Fruit fly (Drosophila melanogaster) Kc167 (cell line): Measurements from ENCODE around the gene CG42759.

Experiments
- Sin3A ChIP-seq: fragments of >200 bp; optimal IDR thresholded peaks from 2 replicates; lab custom pipeline; 2018; ENCODE audit warnings: missing external identifiers
- insv ChIP-seq: fragments of >200 bp; optimal IDR thresholded peaks from 3 replicates; lab custom pipeline; 2018; ENCODE audit warnings: missing external identifiers
- psq ChIP-seq: fragments of >200 bp; optimal IDR thresholded peaks from 2 replicates; lab custom pipeline; 2017; ENCODE audit warnings: missing external identifiers
- ttk ChIP-seq: sonication (Bioruptor generic); optimal IDR thresholded peaks from 2 replicates; lab custom pipeline; 2017; ENCODE audit warnings: missing external identifiers

DNA sequence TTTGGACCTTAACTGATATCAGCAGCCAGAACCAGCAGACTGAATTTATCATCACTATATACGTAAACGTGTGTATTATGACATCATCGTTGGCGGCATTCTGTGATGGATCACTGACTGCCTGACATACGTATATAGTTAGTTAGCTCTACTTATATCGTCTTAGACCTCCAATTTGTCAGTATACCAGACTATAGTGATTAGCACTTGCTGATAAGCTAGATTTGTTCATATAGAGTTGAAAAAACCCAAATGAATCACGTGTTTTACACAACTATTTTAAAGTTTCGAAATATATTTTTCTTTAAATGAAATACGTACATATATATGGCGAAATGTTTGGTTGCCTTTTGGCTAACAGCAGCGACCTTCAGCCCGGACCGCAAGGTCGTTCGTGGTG, 47.1 kb upstream of the CG42759 start:
- TF ChIP-seq ttk (lab: Kevin White, UChicago) (no peak), psq (lab: Kevin White, UChicago) (no peak), Sin3A (lab: Kevin White, UChicago) (no peak), insv (lab: Kevin White, UChicago) (no peak)
